Worm (Caenorhabditis elegans) whole organism, L3 larva: Measurements from ENCODE around the gene nnt-1.
A peak's percentile ranks its signal among the peaks of the same experiment; 100 is the strongest.

Source experiments
- ama-1 ChIP-seq: fragments of 150-350 bp; optimal IDR thresholded peaks from 2 replicates; lab custom pipeline; 2018
- egl-27 ChIP-seq: sonication (generic microtip); optimal IDR thresholded peaks from 4 replicates; lab custom pipeline; 2017; ENCODE audit warnings: missing biosample characterization, missing genetic modification reagents, missing genetic modification characterization
- elt-2 ChIP-seq: sonication (generic microtip); optimal IDR thresholded peaks from 2 replicates; lab custom pipeline; 2016; ENCODE audit warnings: missing genetic modification reagents, mild to moderate bottlenecking, missing genetic modification characterization, missing compliant biosample characterization
- fkh-10 ChIP-seq: sonication (generic microtip); optimal IDR thresholded peaks from 2 replicates; lab custom pipeline; 2017; ENCODE audit warnings: missing biosample characterization, missing genetic modification reagents, missing genetic modification characterization
- jun-1 ChIP-seq: fragments of 150-350 bp; optimal IDR thresholded peaks from 2 replicates; lab custom pipeline; 2014; ENCODE audit warnings: missing biosample characterization, missing genetic modification reagents, missing genetic modification characterization
- nfya-1 ChIP-seq: sonication (generic microtip); optimal IDR thresholded peaks from 2 replicates; lab custom pipeline; 2017; ENCODE audit warnings: missing genetic modification characterization, mild to moderate bottlenecking, missing compliant biosample characterization, antibody characterized with exemption, moderate library complexity; ENCODE audit not compliant: insufficient read depth
- nhr-237 ChIP-seq: fragments of 150-350 bp; optimal IDR thresholded peaks from 2 replicates; lab custom pipeline; 2014; ENCODE audit warnings: missing biosample characterization, missing genetic modification characterization
- nhr-77 ChIP-seq: fragments of 150-350 bp; optimal IDR thresholded peaks from 2 replicates; lab custom pipeline; 2014; ENCODE audit warnings: missing biosample characterization, missing genetic modification characterization
- snpc-4 ChIP-seq: fragments of 150-350 bp; optimal IDR thresholded peaks from 2 replicates; lab custom pipeline; 2014; ENCODE audit warnings: missing biosample characterization, missing genetic modification characterization
- unc-62 ChIP-seq: fragments of 150-350 bp; sonication (generic microtip); optimal IDR thresholded peaks from 4 replicates; lab custom pipeline; 2014; ENCODE audit warnings: missing biosample characterization, missing genetic modification reagents, missing genetic modification characterization

DNA sequence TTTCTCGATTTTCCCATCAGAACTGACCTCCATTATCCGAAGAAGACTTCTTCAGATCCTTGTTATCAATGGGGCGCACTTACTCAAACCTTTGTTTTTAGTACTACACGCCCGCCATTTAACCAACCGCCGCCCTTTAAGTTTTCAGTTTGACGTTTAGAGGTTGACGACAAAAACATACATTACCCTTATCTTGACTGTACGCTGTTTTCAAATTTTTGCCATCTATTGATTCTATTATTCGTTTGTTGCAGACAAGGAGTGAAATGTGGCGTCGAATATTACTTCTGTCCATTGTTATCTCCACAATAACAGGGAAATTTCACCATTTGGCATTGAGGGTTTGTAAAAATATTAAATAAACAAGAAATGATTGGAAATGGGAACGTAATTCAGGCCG, 29.1 kb upstream of the nnt-1 start, which contains the start of gene C15H9.5:
- no peak for TF ChIP-seq fkh-10
- peak; percentile 46 for TF ChIP-seq elt-2
- no peak for TF ChIP-seq snpc-4
- no peak for TF ChIP-seq egl-27 (tag; lab: Kevin White, UChicago)
- peak; percentile 62 for TF ChIP-seq nfya-1 (tag; lab: Kevin White, UChicago)
- no peak for TF ChIP-seq ama-1 (lab: Kevin White, UChicago)
- no peak for TF ChIP-seq nhr-237 (tag; lab: Kevin White, UChicago)
- no peak for TF ChIP-seq nhr-77 (tag; lab: Kevin White, UChicago)
- TF ChIP-seq unc-62: no peak
- no peak for TF ChIP-seq jun-1 (tag; lab: Kevin White, UChicago)
